Fruit fly (Drosophila melanogaster) whole organism, embryonic: Measurements from ENCODE around the gene GstD10.

ENCODE experiments used
- Awh ChIP-seq: fragments of 200-800 bp; sonication (Bioruptor generic); IDR thresholded peaks from 2 replicates; pipeline ENCODE4, ENCODE4 v1.3.6; 2022; ENCODE audit warnings: missing biosample characterization, missing genetic modification characterization
- CG10565 ChIP-seq: fragments of 200-800 bp; sonication (Bioruptor generic); optimal IDR thresholded peaks from 3 replicates; lab custom pipeline; 2016; ENCODE audit warnings: missing biosample characterization, mild to moderate bottlenecking, missing genetic modification characterization
- CG11085 ChIP-seq: fragments of 200-800 bp; sonication (Bioruptor generic); IDR thresholded peaks from 2 replicates; pipeline ENCODE4 v1.3.6; 2022; ENCODE audit warnings: missing biosample characterization, missing genetic modification characterization
- CG13287 ChIP-seq: fragments of 200-800 bp; sonication (Bioruptor generic); IDR thresholded peaks from 2 replicates; pipeline ENCODE4 v1.3.6; 2022; ENCODE audit warnings: missing biosample characterization, missing genetic modification characterization; ENCODE audit not compliant: partially characterized antibody
- CG15479 ChIP-seq: fragments of 200-800 bp; sonication (Bioruptor generic); optimal IDR thresholded peaks from 3 replicates; lab custom pipeline; 2019; ENCODE audit warnings: missing biosample characterization, mild to moderate bottlenecking, missing genetic modification characterization, moderate library complexity
- CG1602 ChIP-seq: fragments of 200-800 bp; sonication (Bioruptor generic); optimal IDR thresholded peaks from 3 replicates; lab custom pipeline; 2016; ENCODE audit warnings: missing biosample characterization, missing genetic modification characterization
- CG18619 ChIP-seq: fragments of 200-800 bp; sonication (Bioruptor generic); optimal IDR thresholded peaks from 3 replicates; lab custom pipeline; 2017; ENCODE audit warnings: missing biosample characterization, mild to moderate bottlenecking, missing genetic modification characterization
- CG34376 ChIP-seq: fragments of 200-800 bp; sonication (Bioruptor generic); optimal IDR thresholded peaks from 2 replicates; lab custom pipeline; 2018; ENCODE audit warnings: missing biosample characterization, mild to moderate bottlenecking, missing genetic modification characterization
- CG5180 ChIP-seq: fragments of 200-800 bp; sonication (Bioruptor generic); optimal IDR thresholded peaks from 3 replicates; lab custom pipeline; 2017; ENCODE audit warnings: missing biosample characterization, missing genetic modification characterization, mild to moderate bottlenecking, moderate library complexity, missing genetic modification reagents
- CG5953 ChIP-seq: fragments of 200-800 bp; sonication (Bioruptor generic); IDR thresholded peaks from 2 replicates; pipeline ENCODE4 v1.3.6; 2022; ENCODE audit warnings: missing biosample characterization, missing genetic modification characterization
- CG6175 ChIP-seq: fragments of 200-800 bp; sonication (Bioruptor generic); IDR thresholded peaks from 3 replicates; pipeline ENCODE4 v1.3.6; 2022; ENCODE audit warnings: missing biosample characterization, missing genetic modification characterization
- CG8388 ChIP-seq: fragments of 200-800 bp; sonication (Bioruptor generic); optimal IDR thresholded peaks from 2 replicates; lab custom pipeline; 2019; ENCODE audit warnings: missing biosample characterization, mild to moderate bottlenecking, missing genetic modification characterization, moderate library complexity
- CG8924 ChIP-seq: fragments of 200-800 bp; optimal IDR thresholded peaks from 3 replicates; lab custom pipeline; 2019; ENCODE audit warnings: missing biosample characterization, mild to moderate bottlenecking, missing genetic modification characterization, moderate library complexity
- D19A ChIP-seq: fragments of 200-800 bp; optimal IDR thresholded peaks from 3 replicates; lab custom pipeline; 2019; ENCODE audit warnings: missing biosample characterization, mild to moderate bottlenecking, missing genetic modification characterization, moderate library complexity
- Deaf1 ChIP-seq: fragments of 200-800 bp; optimal IDR thresholded peaks from 3 replicates; lab custom pipeline; 2019; ENCODE audit warnings: missing biosample characterization, mild to moderate bottlenecking, missing genetic modification characterization, moderate library complexity
- Drgx ChIP-seq: fragments of 200-800 bp; sonication (Bioruptor generic); IDR thresholded peaks from 2 replicates; pipeline ENCODE4 v1.3.6; 2022; ENCODE audit warnings: missing biosample characterization, missing genetic modification characterization
- E2f1 ChIP-seq: fragments of 200-800 bp; sonication (Bioruptor generic); IDR thresholded peaks from 2 replicates; pipeline ENCODE4 v1.3.6; 2022; ENCODE audit warnings: missing biosample characterization, missing genetic modification characterization
- Eip74EF ChIP-seq, 2 experiments: fragments of 200-800 bp in 1 of 2; fragments of >200 bp in 1 of 2; sonication (Bioruptor generic) in 1 of 2; optimal IDR thresholded peaks; 2 replicates each; lab custom pipeline; 2017 to 2019; ENCODE audit warnings: missing biosample characterization in 2 of 2, missing genetic modification characterization in 2 of 2, mild to moderate bottlenecking in 1 of 2, moderate library complexity in 1 of 2
- Elba2 ChIP-seq: fragments of 200-800 bp; sonication (Bioruptor generic); optimal IDR thresholded peaks from 3 replicates; lab custom pipeline; 2016; ENCODE audit warnings: missing biosample characterization, missing genetic modification characterization
- Fer1 ChIP-seq: fragments of 200-800 bp; sonication (Bioruptor generic); optimal IDR thresholded peaks from 2 replicates; lab custom pipeline; 2017; ENCODE audit warnings: missing biosample characterization, mild to moderate bottlenecking, missing genetic modification characterization
- GATAe ChIP-seq: fragments of 200-800 bp; sonication (Bioruptor generic); conservative IDR thresholded peaks from 2 replicates; pipeline ENCODE4 v1.3.6; 2022; ENCODE audit warnings: missing biosample characterization, missing genetic modification characterization
- HLH54F ChIP-seq: fragments of 200-800 bp; sonication (Bioruptor generic); optimal IDR thresholded peaks from 3 replicates; lab custom pipeline; 2016; ENCODE audit warnings: missing biosample characterization, missing genetic modification characterization
- HLHmδ ChIP-seq: fragments of 200-800 bp; sonication (Bioruptor generic); optimal IDR thresholded peaks from 2 replicates; lab custom pipeline; 2018; ENCODE audit warnings: missing biosample characterization, mild to moderate bottlenecking, missing genetic modification characterization, moderate library complexity
- MBD-R2 ChIP-seq: fragments of 200-800 bp; sonication (Bioruptor generic); IDR thresholded peaks from 2 replicates; pipeline ENCODE4 v1.3.6; 2022; ENCODE audit warnings: missing biosample characterization, missing genetic modification characterization
- NC2α ChIP-seq: fragments of 200-800 bp; sonication (Bioruptor generic); optimal IDR thresholded peaks from 2 replicates; lab custom pipeline; 2016; ENCODE audit warnings: missing biosample characterization, missing genetic modification characterization
- NK7.1 ChIP-seq: fragments of 200-800 bp; sonication (Bioruptor generic); optimal IDR thresholded peaks from 3 replicates; lab custom pipeline; 2016; ENCODE audit warnings: missing biosample characterization, missing genetic modification characterization
- Vsx1 ChIP-seq: fragments of 200-800 bp; sonication (Bioruptor generic); optimal IDR thresholded peaks from 2 replicates; lab custom pipeline; 2017; ENCODE audit warnings: missing biosample characterization, mild to moderate bottlenecking, missing genetic modification characterization, missing genetic modification reagents
- bbx ChIP-seq: fragments of 200-800 bp; sonication (Bioruptor generic); IDR thresholded peaks from 2 replicates; pipeline ENCODE4 v1.3.6; 2022; ENCODE audit warnings: missing biosample characterization, missing genetic modification characterization; ENCODE audit not compliant: partially characterized antibody
- bigmax ChIP-seq: fragments of 200-800 bp; sonication (Bioruptor generic); optimal IDR thresholded peaks from 2 replicates; lab custom pipeline; 2018; ENCODE audit warnings: missing biosample characterization, mild to moderate bottlenecking, missing genetic modification characterization
- crc ChIP-seq: fragments of 200-800 bp; sonication (Bioruptor generic); optimal IDR thresholded peaks from 2 replicates; lab custom pipeline; 2016; ENCODE audit warnings: missing biosample characterization, missing genetic modification characterization
- exex ChIP-seq: fragments of 200-800 bp; sonication (Bioruptor generic); optimal IDR thresholded peaks from 4 replicates; lab custom pipeline; 2018; ENCODE audit warnings: missing biosample characterization, mild to moderate bottlenecking, missing genetic modification characterization, moderate library complexity
- fd3F ChIP-seq: fragments of 200-800 bp; sonication (Bioruptor generic); optimal IDR thresholded peaks from 2 replicates; lab custom pipeline; 2018; ENCODE audit warnings: missing biosample characterization, mild to moderate bottlenecking, missing genetic modification characterization, moderate library complexity
- hb ChIP-seq: fragments of 200-800 bp; sonication (Bioruptor generic); IDR thresholded peaks from 3 replicates; pipeline ENCODE4 v1.3.6; 2022; ENCODE audit warnings: missing biosample characterization, missing genetic modification characterization; ENCODE audit not compliant: partially characterized antibody
- mirr ChIP-seq: fragments of 200-800 bp; sonication (Bioruptor generic); optimal IDR thresholded peaks from 3 replicates; lab custom pipeline; 2018; ENCODE audit warnings: missing biosample characterization, mild to moderate bottlenecking, missing genetic modification characterization
- nom ChIP-seq: fragments of 200-800 bp; sonication (Bioruptor generic); optimal IDR thresholded peaks from 2 replicates; lab custom pipeline; 2017; ENCODE audit warnings: missing biosample characterization, missing genetic modification characterization, mild to moderate bottlenecking, moderate library complexity, missing genetic modification reagents
- oc ChIP-seq: fragments of 200-800 bp; sonication (Bioruptor generic); optimal IDR thresholded peaks from 2 replicates; lab custom pipeline; 2018; ENCODE audit warnings: missing biosample characterization, mild to moderate bottlenecking, missing genetic modification characterization, moderate library complexity
- pzg ChIP-seq: fragments of 200-800 bp; sonication (Bioruptor generic); optimal IDR thresholded peaks from 3 replicates; lab custom pipeline; 2018; ENCODE audit warnings: missing biosample characterization, mild to moderate bottlenecking, missing genetic modification characterization, moderate library complexity
- salm ChIP-seq: fragments of 200-800 bp; sonication (Bioruptor generic); optimal IDR thresholded peaks from 2 replicates; lab custom pipeline; 2018; ENCODE audit warnings: missing biosample characterization, mild to moderate bottlenecking, missing genetic modification characterization
- sc ChIP-seq, 3 experiments: fragments of >200 bp in 2 of 3; fragments of 200-800 bp in 1 of 3; sonication (Bioruptor generic) in 1 of 3; optimal IDR thresholded peaks; 2 replicates in 2 of 3; 3 replicates in 1 of 3; lab custom pipeline; 2017; ENCODE audit warnings: mild to moderate bottlenecking in 1 of 3, missing biosample characterization in 1 of 3, missing genetic modification characterization in 1 of 3, missing genetic modification reagents in 1 of 3
- sens ChIP-seq: fragments of 200-800 bp; sonication (Bioruptor generic); peaks from one replicate; lab custom pipeline; 2016; ENCODE audit warnings: missing biosample characterization, missing genetic modification characterization
- tio ChIP-seq: fragments of 200-800 bp; sonication (Bioruptor generic); optimal IDR thresholded peaks from 2 replicates; lab custom pipeline; 2017; ENCODE audit warnings: missing biosample characterization, missing genetic modification characterization, inconsistent platforms
- tup ChIP-seq: fragments of 200-800 bp; sonication (Bioruptor generic); optimal IDR thresholded peaks from 2 replicates; lab custom pipeline; 2016; ENCODE audit warnings: missing biosample characterization, mild to moderate bottlenecking, missing genetic modification characterization, moderate library complexity

The GstD10 gene

DNA sequence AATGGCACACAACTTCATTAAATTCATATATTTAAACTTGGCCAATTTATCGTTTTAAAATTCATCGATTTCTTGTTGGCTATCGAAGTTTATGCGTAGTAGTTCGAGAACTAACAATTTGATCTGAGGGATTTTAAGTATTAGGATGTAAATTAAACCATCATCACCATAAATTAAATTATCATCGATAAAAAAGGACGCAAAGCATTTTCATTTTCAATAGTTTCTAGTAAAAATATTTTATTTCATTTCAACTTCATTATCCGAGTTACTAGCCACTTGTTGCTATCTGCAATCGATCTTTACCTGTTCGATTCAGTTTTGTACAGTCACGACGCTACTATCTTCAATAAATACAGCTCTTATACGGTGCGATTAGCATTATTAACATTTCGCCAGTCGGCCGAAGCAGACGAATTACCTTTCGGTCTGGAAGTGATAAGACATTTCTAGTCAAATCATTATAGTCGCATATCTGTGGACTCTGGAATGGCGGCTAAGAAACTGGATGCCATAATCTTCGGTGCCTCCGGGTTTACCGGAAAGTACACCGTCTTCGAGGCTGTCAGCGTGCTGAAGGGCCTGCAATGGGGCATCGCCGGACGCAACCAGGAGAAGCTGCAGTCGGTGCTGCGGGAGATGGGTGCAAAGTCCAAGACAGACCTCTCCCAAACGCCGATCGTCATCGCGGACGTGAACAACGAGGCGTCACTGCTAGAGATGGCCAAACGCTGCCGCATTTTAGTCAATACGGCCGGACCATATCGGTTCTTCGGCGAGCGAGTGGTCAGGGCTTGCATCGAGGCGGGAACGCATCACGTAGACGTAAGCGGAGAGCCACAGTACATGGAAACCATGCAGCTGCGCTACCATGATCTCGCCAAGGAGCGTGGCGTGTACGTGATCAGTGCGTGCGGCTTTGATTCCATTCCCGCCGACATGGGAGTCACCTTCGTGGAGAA, 41.0 kb upstream of the GstD10 start, which contains the start of gene CG5167 (continued):
- TF ChIP-seq Elba2 (GFP tag; lab: Kevin White, UChicago): no peak
- TF ChIP-seq HLHmδ: no peak
- TF ChIP-seq, all 482 proteins: peak for 149

DNA sequence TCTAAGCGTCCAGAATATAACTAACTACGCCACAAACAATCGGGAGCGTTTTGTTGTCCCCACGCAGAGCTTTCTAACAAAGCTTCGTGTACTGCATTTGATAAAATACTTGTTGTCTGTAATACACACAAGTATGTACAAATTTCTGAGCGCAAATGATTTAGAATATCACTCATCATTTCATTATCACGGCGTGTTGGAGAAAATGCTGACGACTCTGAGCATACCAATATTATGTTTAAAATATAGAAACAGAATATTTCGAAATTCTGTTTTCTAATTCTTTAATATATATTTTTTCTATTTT, 40.3 kb upstream of the GstD10 start, which contains the start of gene Cyp9f2:
TSS of gene Cyp9f2 (minus strand) at position 101 of the 307 bp plus-strand sequence.
- no peak for TF ChIP-seq Awh (GFP tag; lab: Robert Waterston, UW)
- TF ChIP-seq CG18619 (GFP tag; lab: Kevin White, UChicago): no peak
- no peak for TF ChIP-seq Fer1 (GFP tag; lab: Kevin White, UChicago)
- TF ChIP-seq bbx (GFP tag; lab: Robert Waterston, UW): 0 out of 2 replicates have a peak, but pooled peaks have one; percentile 8
- TF ChIP-seq NC2α (GFP tag; lab: Kevin White, UChicago): no peak
- TF ChIP-seq, all 482 proteins: peak for 1

DNA sequence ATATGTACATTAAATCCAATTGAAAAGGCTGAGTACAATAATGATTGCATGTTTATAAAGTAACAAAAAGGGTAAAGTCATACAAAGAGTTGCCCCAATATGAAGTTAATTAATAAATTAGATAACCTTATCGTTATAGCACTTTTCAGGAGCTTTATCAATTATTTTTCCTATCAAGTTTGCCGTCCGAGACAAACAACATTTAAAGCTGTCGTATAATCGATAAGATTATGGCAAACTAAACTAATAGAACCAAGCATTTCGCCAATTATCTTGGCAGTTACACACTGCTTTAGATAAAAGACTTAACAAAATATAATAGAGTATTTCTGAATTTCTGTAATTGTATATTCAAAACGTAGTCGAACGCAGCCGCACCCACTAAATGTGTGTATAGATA, 39.6 kb upstream of the GstD10 start:
- TF ChIP-seq Vsx1 (GFP tag; lab: Kevin White, UChicago): peak; percentile 48
- TF ChIP-seq Drgx (GFP tag; lab: Robert Waterston, UW): no peak
- TF ChIP-seq D19A (tag; lab: Kevin White, UChicago): peak; percentile 3
- peak; percentile 91 for TF ChIP-seq mirr (GFP tag; lab: Kevin White, UChicago)
- peak; percentile 92 for TF ChIP-seq exex (tag; lab: Kevin White, UChicago)
- TF ChIP-seq GATAe (GFP tag; lab: Robert Waterston, UW): no peak
- peak; percentile 2 for TF ChIP-seq salm
- peak; percentile 54 for TF ChIP-seq CG34376 (GFP tag; lab: Kevin White, UChicago)
- no peak for TF ChIP-seq CG10565 (GFP tag; lab: Kevin White, UChicago)
- TF ChIP-seq E2f1: no peak
- TF ChIP-seq sens: peak; percentile 49

DNA sequence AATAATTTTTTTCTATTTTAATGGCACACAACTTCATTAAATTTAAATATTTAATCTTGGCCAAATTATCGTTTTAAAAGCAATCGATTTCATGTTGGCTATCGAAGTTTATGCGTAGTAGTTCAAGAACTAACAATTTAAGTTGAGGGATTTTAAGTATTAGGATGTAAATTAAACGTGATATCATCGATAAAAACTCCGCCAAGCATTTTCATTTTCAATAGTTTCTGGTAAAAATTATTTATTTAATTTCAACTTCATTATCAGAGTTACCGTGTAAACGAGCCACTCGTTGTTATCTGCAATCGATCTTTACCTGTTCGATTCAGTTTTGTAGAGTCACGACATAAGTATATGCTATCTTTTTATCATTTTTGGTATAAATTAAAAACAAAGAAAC, 37.4 kb upstream of the GstD10 start:
- peak; percentile 95 for TF ChIP-seq NK7.1 (GFP tag; lab: Kevin White, UChicago)
- TF ChIP-seq CG15479 (GFP tag; lab: Kevin White, UChicago): peak; percentile 71
- TF ChIP-seq tup (GFP tag; lab: Kevin White, UChicago): peak; percentile 92
- TF ChIP-seq crc (GFP tag; lab: Kevin White, UChicago): peak; percentile 91
- TF ChIP-seq HLH54F (GFP tag; lab: Kevin White, UChicago): peak; percentile 89
- peak; percentile 74 for TF ChIP-seq bigmax
- TF ChIP-seq CG8388: peak; percentile 98
- TF ChIP-seq hb (GFP tag; lab: Robert Waterston, UW): no peak
- peak; percentile 99 for TF ChIP-seq nom (GFP tag; lab: Kevin White, UChicago)
- TF ChIP-seq sc (optimal IDR thresholded peaks at IDR 0.05; lab: Kevin White, UChicago): no peak
- peak; percentile 94 for TF ChIP-seq sc (GFP tag; optimal IDR thresholded peaks at IDR 0.05; lab: Kevin White, UChicago)
- peak; percentile 88 for TF ChIP-seq CG11085 (GFP tag; lab: Robert Waterston, UW)
- TF ChIP-seq D19A (tag; lab: Kevin White, UChicago): peak; percentile 99
- TF ChIP-seq pzg (GFP tag; lab: Kevin White, UChicago): peak; percentile 46
- peak; percentile 71; the same call in 1 of the 2 replicates for TF ChIP-seq CG13287 (GFP tag; lab: Robert Waterston, UW)
- peak; percentile 94 for TF ChIP-seq CG5953
- TF ChIP-seq oc (tag; lab: Kevin White, UChicago): peak; percentile 98
- peak; percentile 99 for TF ChIP-seq CG8924
- peak; percentile 95 for TF ChIP-seq fd3F (GFP tag; lab: Kevin White, UChicago)
- peak in 1 of 2 experiments; percentile 98 for TF ChIP-seq Eip74EF (GFP tag; optimal IDR thresholded peaks at IDR 0.05; lab: Kevin White, UChicago)
- TF ChIP-seq CG1602: peak; percentile 96
- peak; percentile 75; the same call in 2 of the 3 replicates for TF ChIP-seq CG6175 (GFP tag; lab: Robert Waterston, UW)
- peak; percentile 91 for TF ChIP-seq CG5180
- TF ChIP-seq Deaf1 (tag; lab: Kevin White, UChicago): peak; percentile 91
- TF ChIP-seq MBD-R2 (GFP tag; lab: Robert Waterston, UW): peak; percentile 94
- no peak for TF ChIP-seq tio
